Fruit fly (Drosophila melanogaster) whole organism, embryonic: ENCODE results near the gene Nelf-E.

ENCODE experiments used
- CHES-1-like ChIP-seq: fragments of 200-800 bp; sonication (Bioruptor generic); optimal IDR thresholded peaks from 2 replicates; lab custom pipeline; 2016; ENCODE audit warnings: missing biosample characterization, missing genetic modification characterization
- Fer3 ChIP-seq: fragments of 200-800 bp; sonication (Bioruptor generic); optimal IDR thresholded peaks from 2 replicates; lab custom pipeline; 2018; ENCODE audit warnings: missing biosample characterization, mild to moderate bottlenecking, missing genetic modification characterization, moderate library complexity
- Max ChIP-seq: fragments of 200-800 bp; sonication (Bioruptor generic); optimal IDR thresholded peaks from 2 replicates; lab custom pipeline; 2016; ENCODE audit warnings: missing biosample characterization, mild to moderate bottlenecking, missing genetic modification characterization
- Meics ChIP-seq: fragments of 200-800 bp; sonication (Bioruptor generic); optimal IDR thresholded peaks from 2 replicates; lab custom pipeline; 2017; ENCODE audit warnings: missing biosample characterization, mild to moderate bottlenecking, missing genetic modification characterization
- ase ChIP-seq: fragments of 200-800 bp; sonication (Bioruptor generic); IDR thresholded peaks from 3 replicates; pipeline ENCODE4 v1.3.6; 2022; ENCODE audit warnings: missing biosample characterization, missing genetic modification characterization
- chm ChIP-seq: fragments of 200-800 bp; sonication (Bioruptor generic); IDR thresholded peaks from 2 replicates; pipeline ENCODE4 v1.3.6; 2022; ENCODE audit warnings: missing biosample characterization, missing genetic modification characterization
- h ChIP-seq: fragments of >200 bp; optimal IDR thresholded peaks from 2 replicates; lab custom pipeline; 2017
- ttk ChIP-seq: fragments of 200-800 bp; sonication (Bioruptor generic); IDR thresholded peaks from 2 replicates; pipeline ENCODE4 v2.1.2; 2022; ENCODE audit warnings: missing biosample characterization, missing genetic modification characterization
- vfl ChIP-seq: fragments of 200-800 bp; sonication (Bioruptor generic); optimal IDR thresholded peaks from 2 replicates; lab custom pipeline; 2016; ENCODE audit warnings: missing biosample characterization, missing genetic modification characterization

dm6 chr3L:8600752-8601433 lies at the start of gene Nelf-E, which contains the start of gene RpL14:
- TF ChIP-seq chm (GFP tag; lab: Robert Waterston, UW) (peak; percentile 96), h (no peak), ttk (GFP tag; lab: Robert Waterston, UW) (peak; percentile 90), vfl (GFP tag; lab: Kevin White, UChicago) (peak; percentile 91), Fer3 (peak; percentile 95), CHES-1-like (GFP tag; lab: Kevin White, UChicago) (peak; percentile 98), Max (GFP tag; lab: Kevin White, UChicago) (peak; percentile 92), Meics (peak; percentile 97), ase (GFP tag; lab: Robert Waterston, UW) (peak; percentile 89)
